Fruit fly (Drosophila melanogaster) whole organism, embryonic: ENCODE results near the gene Cda5.

ENCODE experiments used
- ATbp ChIP-seq: fragments of 200-800 bp; sonication (Bioruptor generic); optimal IDR thresholded peaks from 2 replicates; lab custom pipeline; 2017; ENCODE audit warnings: missing biosample characterization, mild to moderate bottlenecking, missing genetic modification characterization, missing genetic modification reagents
- CG10147 ChIP-seq: fragments of 200-800 bp; sonication (Bioruptor generic); optimal IDR thresholded peaks from 2 replicates; lab custom pipeline; 2019; ENCODE audit warnings: missing biosample characterization, mild to moderate bottlenecking, missing genetic modification characterization, moderate library complexity
- CG10267 ChIP-seq: fragments of 200-800 bp; sonication (Bioruptor generic); optimal IDR thresholded peaks from 2 replicates; lab custom pipeline; 2018; ENCODE audit warnings: missing biosample characterization, mild to moderate bottlenecking, missing genetic modification characterization, moderate library complexity
- CG10431 ChIP-seq: fragments of 200-800 bp; sonication (Bioruptor generic); optimal IDR thresholded peaks from 3 replicates; lab custom pipeline; 2018; ENCODE audit warnings: missing biosample characterization, mild to moderate bottlenecking, missing genetic modification characterization
- CG10565 ChIP-seq: fragments of 200-800 bp; sonication (Bioruptor generic); optimal IDR thresholded peaks from 3 replicates; lab custom pipeline; 2016; ENCODE audit warnings: missing biosample characterization, mild to moderate bottlenecking, missing genetic modification characterization
- CG11398 ChIP-seq: fragments of 200-800 bp; sonication (Bioruptor generic); optimal IDR thresholded peaks from 2 replicates; lab custom pipeline; 2016; ENCODE audit warnings: missing biosample characterization, missing genetic modification characterization
- CG11560 ChIP-seq: fragments of 200-800 bp; sonication (Bioruptor generic); IDR thresholded peaks from 3 replicates; pipeline ENCODE4 v1.3.6; 2022; ENCODE audit warnings: missing biosample characterization, missing genetic modification characterization
- CG11723 ChIP-seq: fragments of 200-800 bp; sonication (Bioruptor generic); optimal IDR thresholded peaks from 2 replicates; lab custom pipeline; 2017; ENCODE audit warnings: missing biosample characterization, mild to moderate bottlenecking, missing genetic modification characterization
- CG12391 ChIP-seq: fragments of 200-800 bp; sonication (Bioruptor generic); optimal IDR thresholded peaks from 3 replicates; lab custom pipeline; 2018; ENCODE audit warnings: missing biosample characterization, mild to moderate bottlenecking, missing genetic modification characterization, moderate library complexity
- CG1602 ChIP-seq: fragments of 200-800 bp; sonication (Bioruptor generic); optimal IDR thresholded peaks from 3 replicates; lab custom pipeline; 2016; ENCODE audit warnings: missing biosample characterization, missing genetic modification characterization
- CG17328 ChIP-seq: fragments of 200-800 bp; sonication (Bioruptor generic); IDR thresholded peaks from 2 replicates; pipeline ENCODE4 v1.3.6; 2022; ENCODE audit warnings: missing biosample characterization, missing genetic modification characterization
- CG18619 ChIP-seq: fragments of 200-800 bp; sonication (Bioruptor generic); optimal IDR thresholded peaks from 3 replicates; lab custom pipeline; 2017; ENCODE audit warnings: missing biosample characterization, mild to moderate bottlenecking, missing genetic modification characterization
- CG32772 ChIP-seq: fragments of 200-800 bp; sonication (Bioruptor generic); IDR thresholded peaks from 2 replicates; pipeline ENCODE4 v1.3.6; 2022; ENCODE audit warnings: missing biosample characterization, missing genetic modification characterization
- CG4328 ChIP-seq: fragments of 200-800 bp; sonication (Bioruptor generic); optimal IDR thresholded peaks from 3 replicates; lab custom pipeline; 2017; ENCODE audit warnings: missing biosample characterization, missing genetic modification reagents, missing genetic modification characterization
- CG5245 ChIP-seq: fragments of 200-800 bp; sonication (Bioruptor generic); optimal IDR thresholded peaks from 3 replicates; lab custom pipeline; 2016; ENCODE audit warnings: missing biosample characterization, missing genetic modification characterization
- CG6654 ChIP-seq: fragments of 200-800 bp; sonication (Bioruptor generic); optimal IDR thresholded peaks from 2 replicates; lab custom pipeline; 2017; ENCODE audit warnings: missing biosample characterization, mild to moderate bottlenecking, missing genetic modification characterization
- CG8478 ChIP-seq: fragments of >200 bp; optimal IDR thresholded peaks from 2 replicates; lab custom pipeline; 2018
- CG8944 ChIP-seq: fragments of 200-800 bp; sonication (Bioruptor generic); optimal IDR thresholded peaks from 3 replicates; lab custom pipeline; 2016; ENCODE audit warnings: missing biosample characterization, missing genetic modification characterization
- CHES-1-like ChIP-seq: fragments of 200-800 bp; sonication (Bioruptor generic); optimal IDR thresholded peaks from 2 replicates; lab custom pipeline; 2016; ENCODE audit warnings: missing biosample characterization, missing genetic modification characterization
- D19B ChIP-seq: fragments of 200-800 bp; sonication (Bioruptor generic); optimal IDR thresholded peaks from 2 replicates; lab custom pipeline; 2017; ENCODE audit warnings: missing biosample characterization, mild to moderate bottlenecking, missing genetic modification characterization
- ERR ChIP-seq: fragments of 200-800 bp; sonication (Bioruptor generic); optimal IDR thresholded peaks from 2 replicates; lab custom pipeline; 2016; ENCODE audit warnings: missing biosample characterization, missing genetic modification characterization
- Elba2 ChIP-seq: fragments of 200-800 bp; sonication (Bioruptor generic); optimal IDR thresholded peaks from 3 replicates; lab custom pipeline; 2016; ENCODE audit warnings: missing biosample characterization, missing genetic modification characterization
- Fer3 ChIP-seq: fragments of 200-800 bp; sonication (Bioruptor generic); optimal IDR thresholded peaks from 2 replicates; lab custom pipeline; 2018; ENCODE audit warnings: missing biosample characterization, mild to moderate bottlenecking, missing genetic modification characterization, moderate library complexity
- Gsc ChIP-seq: fragments of 200-800 bp; sonication (Bioruptor generic); IDR thresholded peaks from 2 replicates; pipeline ENCODE4 v1.3.6; 2022; ENCODE audit warnings: missing biosample characterization, missing genetic modification characterization
- Gug ChIP-seq: fragments of 200-800 bp; sonication (Bioruptor generic); IDR thresholded peaks from 4 replicates; pipeline ENCODE4 v1.3.6; 2022; ENCODE audit warnings: missing biosample characterization, missing genetic modification characterization
- Hey ChIP-seq: fragments of 200-800 bp; sonication (Bioruptor generic); optimal IDR thresholded peaks from 3 replicates; lab custom pipeline; 2018; ENCODE audit warnings: missing biosample characterization, mild to moderate bottlenecking, missing genetic modification characterization
- Lhr ChIP-seq: fragments of 200-800 bp; sonication (Bioruptor generic); optimal IDR thresholded peaks from 3 replicates; lab custom pipeline; 2017; ENCODE audit warnings: mild to moderate bottlenecking, missing biosample characterization, missing genetic modification reagents, missing genetic modification characterization
- Med ChIP-seq: fragments of 200-800 bp; sonication (Bioruptor generic); peaks from one replicate; lab custom pipeline; 2016; ENCODE audit warnings: missing biosample characterization, missing genetic modification characterization, mild to moderate bottlenecking, inconsistent platforms, moderate library complexity
- Stat92E ChIP-seq, 3 experiments: fragments of >200 bp in 2 of 3; fragments of 200-800 bp in 1 of 3; sonication (Bioruptor generic) in 1 of 3; optimal IDR thresholded peaks; 2 replicates each; lab custom pipeline; 2017 to 2019; ENCODE audit warnings: missing biosample characterization in 3 of 3, missing genetic modification characterization in 3 of 3, mild to moderate bottlenecking in 1 of 3, moderate library complexity in 1 of 3
- Tbp ChIP-seq: fragments of >200 bp; optimal IDR thresholded peaks from 2 replicates; lab custom pipeline; 2018; ENCODE audit warnings: missing biosample characterization, missing genetic modification characterization
- chif ChIP-seq, 2 experiments: fragments of 200-800 bp; sonication (Bioruptor generic); optimal IDR thresholded peaks; 3 replicates each; lab custom pipeline; 2016; ENCODE audit warnings: missing biosample characterization in 2 of 2, missing genetic modification characterization in 2 of 2
- chinmo ChIP-seq: fragments of 200-800 bp; sonication (Bioruptor generic); IDR thresholded peaks from 4 replicates; pipeline ENCODE4 v1.3.6; 2022; ENCODE audit warnings: missing biosample characterization, missing genetic modification characterization; ENCODE audit not compliant: partially characterized antibody
- croc ChIP-seq: fragments of 200-800 bp; sonication (Bioruptor generic); conservative IDR thresholded peaks from 3 replicates; pipeline ENCODE4 v1.3.6; 2022; ENCODE audit warnings: missing biosample characterization, missing genetic modification characterization
- dan ChIP-seq: fragments of 200-800 bp; sonication (Bioruptor generic); IDR thresholded peaks from 2 replicates; pipeline ENCODE4 v1.3.6; 2022; ENCODE audit warnings: missing biosample characterization, missing genetic modification characterization
- dati ChIP-seq: fragments of 200-800 bp; sonication (Bioruptor generic); IDR thresholded peaks from 2 replicates; pipeline ENCODE4 v1.3.6; 2022; ENCODE audit warnings: missing biosample characterization, missing genetic modification characterization
- exex ChIP-seq: fragments of 200-800 bp; sonication (Bioruptor generic); optimal IDR thresholded peaks from 4 replicates; lab custom pipeline; 2018; ENCODE audit warnings: missing biosample characterization, mild to moderate bottlenecking, missing genetic modification characterization, moderate library complexity
- fd64A ChIP-seq: fragments of 200-800 bp; sonication (Bioruptor generic); optimal IDR thresholded peaks from 3 replicates; lab custom pipeline; 2018; ENCODE audit warnings: missing biosample characterization, mild to moderate bottlenecking, missing genetic modification characterization
- gce ChIP-seq: fragments of 200-800 bp; sonication (Bioruptor generic); IDR thresholded peaks from 3 replicates; pipeline ENCODE4 v1.3.6; 2022; ENCODE audit warnings: missing biosample characterization, missing genetic modification characterization
- ham ChIP-seq: fragments of 200-800 bp; sonication (Bioruptor generic); IDR thresholded peaks from 2 replicates; pipeline ENCODE4 v1.3.6; 2022; ENCODE audit warnings: missing biosample characterization, missing genetic modification characterization
- her ChIP-seq: fragments of 200-800 bp; sonication (Bioruptor generic); optimal IDR thresholded peaks from 2 replicates; lab custom pipeline; 2016; ENCODE audit warnings: missing biosample characterization, missing genetic modification characterization
- lbe ChIP-seq: fragments of 200-800 bp; sonication (Bioruptor generic); optimal IDR thresholded peaks from 2 replicates; lab custom pipeline; 2016; ENCODE audit warnings: missing biosample characterization, mild to moderate bottlenecking, missing genetic modification characterization
- pzg ChIP-seq: fragments of 200-800 bp; sonication (Bioruptor generic); optimal IDR thresholded peaks from 3 replicates; lab custom pipeline; 2018; ENCODE audit warnings: missing biosample characterization, mild to moderate bottlenecking, missing genetic modification characterization, moderate library complexity
- sc ChIP-seq, 3 experiments: fragments of >200 bp in 2 of 3; fragments of 200-800 bp in 1 of 3; sonication (Bioruptor generic) in 1 of 3; optimal IDR thresholded peaks; 2 replicates in 2 of 3; 3 replicates in 1 of 3; lab custom pipeline; 2017; ENCODE audit warnings: mild to moderate bottlenecking in 1 of 3, missing biosample characterization in 1 of 3, missing genetic modification characterization in 1 of 3, missing genetic modification reagents in 1 of 3
- sob ChIP-seq: fragments of 200-800 bp; sonication (Bioruptor generic); IDR thresholded peaks from 2 replicates; pipeline ENCODE4 v1.3.6; 2022; ENCODE audit warnings: missing biosample characterization, missing genetic modification characterization
- sr ChIP-seq: fragments of 200-800 bp; sonication (Bioruptor generic); IDR thresholded peaks from 3 replicates; pipeline ENCODE4 v1.3.6; 2022; ENCODE audit warnings: missing biosample characterization, missing genetic modification characterization
- ssp ChIP-seq: fragments of 200-800 bp; sonication (Bioruptor generic); IDR thresholded peaks from 2 replicates; pipeline ENCODE4 v1.3.6; 2022; ENCODE audit warnings: missing biosample characterization, missing genetic modification characterization
- stwl ChIP-seq: fragments of 200-800 bp; sonication (Bioruptor generic); optimal IDR thresholded peaks from 3 replicates; lab custom pipeline; 2018; ENCODE audit warnings: missing biosample characterization, mild to moderate bottlenecking, missing genetic modification characterization, moderate library complexity
- tll ChIP-seq, 2 experiments: fragments of 200-800 bp in 1 of 2; fragments of >200 bp in 1 of 2; sonication (Bioruptor generic) in 1 of 2; optimal IDR thresholded peaks; 2 replicates each; lab custom pipeline; 2017 to 2019; ENCODE audit warnings: missing biosample characterization in 2 of 2, missing genetic modification characterization in 2 of 2, mild to moderate bottlenecking in 1 of 2, moderate library complexity in 1 of 2
- trh ChIP-seq: fragments of 200-800 bp; sonication (Bioruptor generic); optimal IDR thresholded peaks from 2 replicates; lab custom pipeline; 2016; ENCODE audit warnings: missing biosample characterization, missing genetic modification characterization
- vnd ChIP-seq: fragments of 200-800 bp; sonication (Bioruptor generic); IDR thresholded peaks from 3 replicates; pipeline ENCODE4 v1.3.6; 2022; ENCODE audit warnings: missing biosample characterization, missing genetic modification characterization; ENCODE audit not compliant: partially characterized antibody
- zf30C ChIP-seq: fragments of 200-800 bp; sonication (Bioruptor generic); optimal IDR thresholded peaks from 3 replicates; lab custom pipeline; 2018; ENCODE audit warnings: missing biosample characterization, mild to moderate bottlenecking, missing genetic modification characterization

Gene Cda5

DNA sequence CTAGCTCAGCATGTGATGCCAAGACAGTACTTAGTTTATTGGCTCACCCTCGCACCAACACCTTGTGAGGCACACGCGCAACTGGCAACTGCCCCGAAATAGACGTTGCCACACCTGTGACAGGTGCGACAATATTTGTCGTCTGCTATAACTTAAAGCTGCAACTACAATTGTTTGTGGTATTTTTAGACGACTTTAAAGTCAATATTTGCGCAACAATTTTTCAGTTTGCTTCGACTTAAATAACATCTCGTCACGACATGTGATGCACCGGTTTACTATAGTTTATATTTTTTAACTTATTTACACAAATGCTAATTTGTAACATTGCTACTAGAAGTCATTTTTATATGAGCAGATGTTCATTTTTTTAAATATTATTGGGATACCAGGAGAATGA, 16.0 kb upstream of the Cda5 start (continued):
- TF ChIP-seq tll (GFP tag; optimal IDR thresholded peaks at IDR 0.05; lab: Kevin White, UChicago) (no peak), CG17328 (GFP tag; lab: Robert Waterston, UW) (0 out of 2 replicates have a peak, but pooled peaks have one; percentile 14), CG1602 (no peak), fd64A (GFP tag; lab: Kevin White, UChicago) (peak; percentile 76), CG18619 (GFP tag; lab: Kevin White, UChicago) (peak; percentile 28), CG11560 (tag; lab: Robert Waterston, UW) (no peak), CG10431 (peak; percentile 64), CG11398 (peak; percentile 35), trh (GFP tag; lab: Kevin White, UChicago) (no peak), lbe (GFP tag; lab: Kevin White, UChicago) (peak; percentile 78), ATbp (peak; percentile 88), CG12391 (no peak), CG6654 (GFP tag; lab: Kevin White, UChicago) (no peak), Elba2 (no peak), D19B (GFP tag; lab: Kevin White, UChicago) (no peak), sc (optimal IDR thresholded peaks at IDR 0.05; lab: Kevin White, UChicago) (no peak), sc (GFP tag; optimal IDR thresholded peaks at IDR 0.05; lab: Kevin White, UChicago) (no peak), gce (GFP tag; lab: Robert Waterston, UW) (no peak), sob (GFP tag; lab: Robert Waterston, UW) (peak; percentile 36; the same call in 1 of the 2 replicates), sr (GFP tag; lab: Robert Waterston, UW) (no peak), chif (GFP tag; optimal IDR thresholded peaks at IDR 0.05; lab: Kevin White, UChicago) (no peak), exex (tag; lab: Kevin White, UChicago) (no peak), CG10267 (tag; lab: Kevin White, UChicago) (no peak), Gug (GFP tag; lab: Robert Waterston, UW) (no peak), zf30C (GFP tag; lab: Kevin White, UChicago) (no peak), Lhr (GFP tag; lab: Kevin White, UChicago) (peak; percentile 25), ERR (GFP tag; lab: Kevin White, UChicago) (no peak), Med (GFP tag; lab: Kevin White, UChicago) (peak; percentile 74), ham (GFP tag; lab: Robert Waterston, UW) (no peak), stwl (tag; lab: Kevin White, UChicago) (no peak), pzg (GFP tag; lab: Kevin White, UChicago) (no peak), chinmo (no peak), Fer3 (peak; percentile 45), CG4328 (GFP tag; lab: Kevin White, UChicago) (peak; percentile 33), CG5245 (GFP tag; lab: Kevin White, UChicago) (no peak), CHES-1-like (GFP tag; lab: Kevin White, UChicago) (no peak), ssp (no peak), CG8944 (GFP tag; lab: Kevin White, UChicago) (no peak), Tbp (GFP tag; lab: Kevin White, UChicago) (no peak), CG10565 (GFP tag; lab: Kevin White, UChicago) (no peak), Hey (tag; lab: Kevin White, UChicago) (no peak), dati (GFP tag; lab: Robert Waterston, UW) (no peak), CG8478 (lab: Kevin White, UChicago) (no peak), Gsc (GFP tag; lab: Robert Waterston, UW) (no peak), her (no peak), dan (no peak), croc (GFP tag; lab: Robert Waterston, UW) (no peak), CG32772 (no peak), CG11723 (peak; percentile 58), Stat92E (GFP tag; optimal IDR thresholded peaks at IDR 0.05; lab: Kevin White, UChicago) (no peak), vnd (GFP tag; lab: Robert Waterston, UW) (no peak), CG10147 (GFP tag; lab: Kevin White, UChicago) (no peak)
